Fruit fly (Drosophila melanogaster): ENCODE results near the gene CG2681.

CG2681 gene

DNA sequence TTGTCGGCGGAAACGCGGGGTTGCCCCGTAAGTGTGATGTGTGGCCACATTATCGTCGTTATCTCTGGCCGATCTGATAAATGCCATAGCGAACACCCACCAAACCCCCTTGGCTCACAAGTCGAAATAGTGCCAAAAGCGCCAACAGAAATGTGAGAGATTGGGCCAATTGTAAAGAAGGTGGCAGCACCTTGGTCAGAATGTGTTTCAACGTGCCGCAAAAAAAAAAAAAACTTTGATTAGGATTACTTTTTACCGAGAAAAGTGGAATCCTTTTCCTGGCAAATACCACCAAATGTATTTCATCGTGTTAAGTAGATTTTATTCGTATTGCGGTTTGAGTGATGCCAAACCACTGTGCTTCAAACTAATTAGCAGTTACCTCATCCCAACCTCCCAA, 34.5 kb downstream of the CG2681 start (continued):
- TF ChIP-seq Hr4 (GFP tag; optimal IDR thresholded peaks at IDR 0.05): peak; percentile 50
- no peak for TF ChIP-seq salr (GFP tag; optimal IDR thresholded peaks at IDR 0.05)
- no peak for TF ChIP-seq CG1621 (tag; optimal IDR thresholded peaks at IDR 0.05)
- TF ChIP-seq CG8119 (GFP tag; IDR thresholded peaks at IDR 0.05): peak; percentile 23; the same call in 1 of the 3 replicates
- no peak for TF ChIP-seq CG3032 (tag; optimal IDR thresholded peaks at IDR 0.05)
- TF ChIP-seq spab (GFP tag; optimal IDR thresholded peaks at IDR 0.05): no peak
- TF ChIP-seq CG6792 (GFP tag; optimal IDR thresholded peaks at IDR 0.05): peak; percentile 6
- no peak for TF ChIP-seq fd59A (GFP tag; optimal IDR thresholded peaks at IDR 0.05)
- TF ChIP-seq CG32006 (GFP tag; optimal IDR thresholded peaks at IDR 0.05): peak; percentile 48
- peak; percentile 54 for TF ChIP-seq esn (GFP tag; optimal IDR thresholded peaks at IDR 0.05)
- peak; percentile 46 for TF ChIP-seq pdm3 (GFP tag; optimal IDR thresholded peaks at IDR 0.05)
- no peak for TF ChIP-seq svp (GFP tag)
- TF ChIP-seq CG31627 (GFP tag; optimal IDR thresholded peaks at IDR 0.05): peak; percentile 51
- TF ChIP-seq Ets96B (tag; optimal IDR thresholded peaks at IDR 0.05): no peak
- no peak for TF ChIP-seq CG8319 (GFP tag; optimal IDR thresholded peaks at IDR 0.05)
- peak; percentile 16 for TF ChIP-seq CG3919 (GFP tag; optimal IDR thresholded peaks at IDR 0.05)

DNA sequence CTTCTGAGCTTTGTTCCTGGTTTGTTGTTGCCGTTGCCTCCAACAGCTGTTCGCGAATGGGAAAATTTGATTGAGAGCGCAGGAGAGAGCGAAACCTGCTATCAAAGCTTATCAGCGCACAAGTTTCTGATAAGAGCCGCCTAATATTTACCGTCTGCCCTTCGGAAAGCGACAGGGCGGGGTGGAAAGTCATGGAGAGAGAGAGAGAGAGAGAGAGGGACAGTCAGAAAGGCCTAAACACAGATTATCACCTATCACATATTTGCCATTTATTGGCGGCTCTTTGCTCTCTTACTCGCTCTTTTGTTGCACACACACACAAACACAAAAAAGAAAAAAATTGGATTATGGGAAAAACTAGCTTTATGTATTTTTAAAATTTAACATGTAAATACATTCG, 35.1 kb downstream of the CG2681 start:
- TF ChIP-seq Ets96B (tag; optimal IDR thresholded peaks at IDR 0.05): no peak
- no peak for TF ChIP-seq CG6808 (GFP tag; optimal IDR thresholded peaks at IDR 0.05)
- no peak for TF ChIP-seq Blimp-1 (GFP tag; optimal IDR thresholded peaks at IDR 0.05)
- no peak for TF ChIP-seq Sox14 (GFP tag; optimal IDR thresholded peaks at IDR 0.05)
- no peak for TF ChIP-seq cyc (GFP tag; optimal IDR thresholded peaks at IDR 0.05)
- no peak for TF ChIP-seq eg (GFP tag; IDR thresholded peaks at IDR 0.05)
- no peak for TF ChIP-seq Hr4 (GFP tag; optimal IDR thresholded peaks at IDR 0.05)
- no peak for TF ChIP-seq dac (GFP tag; optimal IDR thresholded peaks at IDR 0.05)
- no peak for TF ChIP-seq CG6792 (GFP tag; optimal IDR thresholded peaks at IDR 0.05)
- no peak for TF ChIP-seq Met (GFP tag; optimal IDR thresholded peaks at IDR 0.05)
- no peak for TF ChIP-seq svp (GFP tag)
- no peak for TF ChIP-seq CG3032 (tag; optimal IDR thresholded peaks at IDR 0.05)
- no peak for TF ChIP-seq fkh (GFP tag; optimal IDR thresholded peaks at IDR 0.05)

dm6 chrX:2744042-2744441, 35.6 kb downstream of the CG2681 start, which contains the start of gene Syx4:
Gene Syx4, minus strand, starts transcription at chrX:2744076.
- TF ChIP-seq esn (GFP tag; optimal IDR thresholded peaks at IDR 0.05) (peak; percentile 91), Ets21C (GFP tag; optimal IDR thresholded peaks at IDR 0.05) (peak; percentile 81), CG6808 (GFP tag; optimal IDR thresholded peaks at IDR 0.05) (peak; percentile 74), salr (GFP tag; optimal IDR thresholded peaks at IDR 0.05) (peak; percentile 77 to 84), CG11902 (GFP tag; optimal IDR thresholded peaks at IDR 0.05) (peak; percentile 81), CG11762 (GFP tag; optimal IDR thresholded peaks at IDR 0.05; ENCODE audit: insufficient read depth) (peak; percentile 88), eg (GFP tag; IDR thresholded peaks at IDR 0.05) (peak; percentile 98), spab (GFP tag; optimal IDR thresholded peaks at IDR 0.05) (peak; percentile 81), Eip75B (GFP tag; optimal IDR thresholded peaks at IDR 0.05) (peak; percentile 85), Ets96B (tag; optimal IDR thresholded peaks at IDR 0.05) (peak; percentile 90), dsx (GFP tag; optimal IDR thresholded peaks at IDR 0.05; ENCODE audit: poor library complexity, severe bottlenecking) (peak; percentile 80), CG1621 (tag; optimal IDR thresholded peaks at IDR 0.05) (peak; percentile 89), CG32006 (GFP tag; optimal IDR thresholded peaks at IDR 0.05) (peak; percentile 92), ss (GFP tag; optimal IDR thresholded peaks at IDR 0.05) (peak; percentile 67 to 83), Eip93F (GFP tag; optimal IDR thresholded peaks at IDR 0.05) (peak; percentile 58), CG8119 (GFP tag; IDR thresholded peaks at IDR 0.05) (peak; percentile 93), CG7368 (GFP tag; optimal IDR thresholded peaks at IDR 0.05) (peak; percentile 91), Sox14 (GFP tag; optimal IDR thresholded peaks at IDR 0.05) (peak; percentile 92), vri (GFP tag; optimal IDR thresholded peaks at IDR 0.05) (peak; percentile 80), Hr39 (GFP tag; optimal IDR thresholded peaks at IDR 0.05) (peak; percentile 89), Hr4 (GFP tag; optimal IDR thresholded peaks at IDR 0.05) (peak; percentile 92), cyc (GFP tag; optimal IDR thresholded peaks at IDR 0.05) (peak; percentile 88), Gug (GFP tag; IDR thresholded peaks at IDR 0.05) (peak; percentile 93), lz (GFP tag; optimal IDR thresholded peaks at IDR 0.05) (peak; percentile 89), CG6792 (GFP tag; optimal IDR thresholded peaks at IDR 0.05) (peak; percentile 92), Blimp-1 (GFP tag; optimal IDR thresholded peaks at IDR 0.05) (peak; percentile 65), Hr38 (GFP tag; optimal IDR thresholded peaks at IDR 0.05) (no peak), CG6854 (GFP tag; optimal IDR thresholded peaks at IDR 0.05) (peak; percentile 78), CG10669 (GFP tag; optimal IDR thresholded peaks at IDR 0.05) (peak; percentile 90), CG16779 (tag; optimal IDR thresholded peaks at IDR 0.05) (peak; percentile 81), pdm3 (GFP tag; optimal IDR thresholded peaks at IDR 0.05) (peak; percentile 94), svp (GFP tag) (peak; percentile 92), CG9139 (GFP tag; optimal IDR thresholded peaks at IDR 0.05) (peak; percentile 75), fd59A (GFP tag; optimal IDR thresholded peaks at IDR 0.05) (peak; percentile 74), Sox15 (GFP tag; optimal IDR thresholded peaks at IDR 0.05) (peak; percentile 87), CG3919 (GFP tag; optimal IDR thresholded peaks at IDR 0.05) (peak; percentile 91), fd85E (GFP tag; optimal IDR thresholded peaks at IDR 0.05) (peak; percentile 70), fkh (GFP tag; optimal IDR thresholded peaks at IDR 0.05) (peak; percentile 52)

Data from whole organism, prepupa.